Fruit fly (Drosophila melanogaster): ENCODE results near the gene spn-A.

- TF ChIP-seq CG8478 (optimal IDR thresholded peaks at IDR 0.05) (no peak), CTCF (optimal IDR thresholded peaks at IDR 0.05) (no peak)
Observed at dm6 chr3R:30083215-30083614, 27.4 kb upstream of the spn-A start.
